Fruit fly (Drosophila melanogaster) whole organism, adult: ENCODE results near the gene Vha36-3.

Experiments
- CG14711 ChIP-seq: fragments of 200-800 bp; sonication (Bioruptor generic); optimal IDR thresholded peaks from 2 replicates; lab custom pipeline; 2018; ENCODE audit warnings: missing biosample characterization, mild to moderate bottlenecking, missing genetic modification characterization, moderate library complexity
- CG7045 ChIP-seq: fragments of 200-800 bp; sonication (Bioruptor generic); optimal IDR thresholded peaks from 2 replicates; lab custom pipeline; 2017; ENCODE audit warnings: missing biosample characterization, mild to moderate bottlenecking, missing genetic modification characterization
- pad ChIP-seq: fragments of 200-800 bp; sonication (Bioruptor generic); optimal IDR thresholded peaks from 3 replicates; lab custom pipeline; 2017; ENCODE audit warnings: missing biosample characterization, missing genetic modification characterization, mild to moderate bottlenecking, moderate library complexity, missing genetic modification reagents
- tj ChIP-seq: fragments of 200-800 bp; sonication (Bioruptor generic); optimal IDR thresholded peaks from 3 replicates; lab custom pipeline; 2017; ENCODE audit warnings: missing biosample characterization, mild to moderate bottlenecking, missing genetic modification characterization, moderate library complexity

DNA sequence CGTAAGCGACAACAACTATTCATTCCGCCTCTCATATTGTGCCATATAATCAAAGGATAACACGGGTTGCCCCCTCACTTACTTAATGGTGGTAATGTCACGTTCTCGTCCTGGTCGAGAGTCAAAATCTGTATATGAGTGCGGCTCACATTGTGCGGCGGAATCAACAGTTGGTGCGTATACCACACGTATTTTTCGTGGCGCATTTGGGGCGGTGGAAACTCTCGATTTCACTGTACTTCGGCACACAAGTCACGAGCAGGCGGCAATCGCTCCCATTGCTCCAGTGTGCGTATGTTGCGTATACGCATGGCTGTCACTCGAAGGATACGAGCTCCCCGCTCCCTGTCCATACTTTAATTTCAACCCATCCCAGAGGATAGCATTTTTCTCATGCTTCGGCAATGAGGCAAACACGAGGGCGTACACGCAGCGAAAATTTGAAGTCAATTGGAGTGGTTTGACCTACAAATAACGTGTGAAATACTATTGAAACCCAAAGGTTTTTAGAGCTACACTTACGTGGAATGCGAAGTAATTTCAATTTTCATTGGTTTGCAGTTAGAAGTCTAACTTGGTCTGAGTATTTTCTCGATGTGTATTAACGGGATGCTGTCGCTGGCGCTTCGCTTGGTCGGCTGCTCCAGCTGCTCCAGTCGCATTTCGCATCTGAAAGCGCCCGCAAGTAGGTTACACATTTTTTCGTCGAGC, 1.6 kb upstream of the Vha36-3 start:
- TF ChIP-seq tj (no peak), CG7045 (no peak), pad (GFP tag; lab: Kevin White, UChicago) (no peak), CG14711 (tag; lab: Kevin White, UChicago) (no peak)
